Fruit fly (Drosophila melanogaster): Measurements from ENCODE around the gene CG34263.

DNA sequence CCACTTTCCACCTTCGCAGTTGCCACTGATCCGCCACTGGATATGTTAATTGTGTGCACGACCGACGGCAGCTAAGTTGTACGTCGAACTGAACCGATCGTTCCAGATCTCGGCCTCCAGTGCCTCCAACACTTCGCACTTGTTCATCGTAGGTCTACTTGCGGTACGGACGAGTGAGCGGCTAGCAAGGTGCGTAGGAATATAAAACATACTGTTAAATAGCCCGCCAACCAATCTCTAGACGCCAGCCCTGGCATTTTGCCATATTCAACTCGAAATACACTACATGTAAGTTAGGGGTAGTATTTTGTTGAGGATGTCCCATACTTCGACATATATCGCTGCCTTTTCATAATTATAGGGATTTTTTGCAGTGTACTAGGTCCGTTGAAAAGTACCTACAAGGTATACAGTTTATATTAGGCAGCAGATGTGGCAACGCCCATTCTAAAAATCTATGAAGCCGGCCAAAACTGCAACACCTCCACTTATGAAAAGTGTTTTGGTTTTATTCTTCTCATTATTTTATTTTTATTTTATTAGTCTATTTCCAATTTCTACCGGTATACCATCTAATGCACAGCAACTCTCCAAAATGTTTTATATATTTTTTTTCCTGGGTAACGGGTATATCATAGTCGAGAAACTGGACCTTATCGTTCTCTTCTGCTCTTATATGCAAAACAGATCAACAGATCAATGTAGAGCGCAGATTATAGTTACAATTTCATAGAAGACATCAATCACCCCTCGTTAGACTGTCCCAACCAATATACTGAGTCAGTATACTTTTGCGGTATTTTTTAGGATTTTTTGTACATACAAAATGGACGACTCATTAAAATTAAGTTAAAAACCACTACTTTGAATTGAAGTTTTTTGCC, 42.4 kb downstream of the CG34263 start, which contains the start of the genes pyx and CG33229:
- TF ChIP-seq CG8478 (optimal IDR thresholded peaks at IDR 0.05) (no peak), CTCF (optimal IDR thresholded peaks at IDR 0.05) (no peak)
